Fruit fly (Drosophila melanogaster): ENCODE results near the gene CG2202.

CG2202 gene

DNA sequence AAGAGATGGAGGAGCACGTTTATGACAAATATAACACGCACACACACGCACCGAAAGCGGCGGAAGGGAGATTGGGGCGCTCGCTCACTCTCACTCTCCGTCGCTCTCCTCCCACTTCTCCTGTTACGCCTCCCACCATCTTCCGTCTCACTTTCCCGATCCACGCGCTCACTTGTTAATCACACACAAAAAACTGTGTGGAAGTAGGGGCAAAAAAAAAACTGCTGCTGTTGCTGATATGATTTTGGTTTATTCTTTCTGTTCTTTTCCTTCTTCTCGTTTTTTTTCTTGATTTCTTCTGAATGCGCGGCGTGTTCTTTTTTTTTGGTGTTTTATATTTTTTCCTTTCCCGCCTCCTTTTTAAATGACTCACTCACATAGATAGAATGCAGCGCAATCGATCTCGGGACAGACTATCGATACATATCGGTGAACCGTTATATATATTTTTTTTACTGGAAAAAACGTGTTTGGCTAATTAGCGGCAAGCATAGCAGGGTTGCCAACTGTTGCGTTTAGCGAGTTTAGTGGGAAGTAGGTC is 42.8 kb upstream of the CG2202 start (continued):
- no peak for TF ChIP-seq Sox100B (GFP tag; optimal IDR thresholded peaks at IDR 0.05)
- no peak for TF ChIP-seq tna (GFP tag; IDR thresholded peaks at IDR 0.05; ENCODE audit: partially characterized antibody)
- no peak for TF ChIP-seq hth (optimal IDR thresholded peaks at IDR 0.05)
- no peak for TF ChIP-seq CG12155 (GFP tag; optimal IDR thresholded peaks at IDR 0.05)
- TF ChIP-seq CG6791 (GFP tag; IDR thresholded peaks at IDR 0.05; ENCODE audit: partially characterized antibody), result peak; percentile 65; the same call in 1 of the 3 replicates
- no peak for TF ChIP-seq Hr78 (GFP tag; optimal IDR thresholded peaks at IDR 0.05)
- peak in 1 of 2 experiments; percentile 82 for TF ChIP-seq bsh (GFP tag; optimal IDR thresholded peaks at IDR 0.05)
- TF ChIP-seq CG14050 (GFP tag; IDR thresholded peaks at IDR 0.05), result no peak
- TF ChIP-seq Eip74EF (GFP tag; optimal IDR thresholded peaks at IDR 0.05), result no peak
- TF ChIP-seq CG1792 (GFP tag; optimal IDR thresholded peaks at IDR 0.05), result peak; percentile 32
- peak; percentile 59; the same call in 1 of the 2 replicates for TF ChIP-seq CG13287 (GFP tag; IDR thresholded peaks at IDR 0.05; ENCODE audit: partially characterized antibody)
- no peak for TF ChIP-seq grau (tag; optimal IDR thresholded peaks at IDR 0.05)
- no peak for TF ChIP-seq Chrac-16 (GFP tag; optimal IDR thresholded peaks at IDR 0.05)
- TF ChIP-seq CG32767 (GFP tag; IDR thresholded peaks at IDR 0.05), result no peak
- TF ChIP-seq klu (GFP tag; IDR thresholded peaks at IDR 0.05), result no peak
- TF ChIP-seq CG8944 (GFP tag; optimal IDR thresholded peaks at IDR 0.05), result no peak
- no peak for TF ChIP-seq CG13775 (GFP tag; optimal IDR thresholded peaks at IDR 0.05)
- no peak for TF ChIP-seq emc (GFP tag; optimal IDR thresholded peaks at IDR 0.05)
- no peak for TF ChIP-seq da (GFP tag; optimal IDR thresholded peaks at IDR 0.05)
- peak; percentile 66 to 82 for TF ChIP-seq Trl (optimal IDR thresholded peaks at IDR 0.05)
- no peak for TF ChIP-seq Trl (GFP tag; optimal IDR thresholded peaks at IDR 0.05)
- no peak for TF ChIP-seq CG18476 (GFP tag; optimal IDR thresholded peaks at IDR 0.05)
- TF ChIP-seq CG3407 (GFP tag; optimal IDR thresholded peaks at IDR 0.05), result no peak
- no peak for TF ChIP-seq CG6654 (GFP tag; optimal IDR thresholded peaks at IDR 0.05)
- TF ChIP-seq Ada2b (GFP tag; IDR thresholded peaks at IDR 0.05), result no peak
- TF ChIP-seq CG4707 (GFP tag; optimal IDR thresholded peaks at IDR 0.05), result no peak
- TF ChIP-seq ham (GFP tag; IDR thresholded peaks at IDR 0.05), result no peak
- no peak for TF ChIP-seq Dip2 (GFP tag; IDR thresholded peaks at IDR 0.05)
- peak; percentile 13 for TF ChIP-seq yki (optimal IDR thresholded peaks at IDR 0.05)
- TF ChIP-seq CG17568 (GFP tag; optimal IDR thresholded peaks at IDR 0.05), result no peak
- TF ChIP-seq CG15696 (tag; optimal IDR thresholded peaks at IDR 0.05), result no peak
- TF ChIP-seq CG11398 (GFP tag; optimal IDR thresholded peaks at IDR 0.05), result no peak
- TF ChIP-seq ac (GFP tag; optimal IDR thresholded peaks at IDR 0.05), result no peak
- TF ChIP-seq unc-4 (GFP tag; IDR thresholded peaks at IDR 0.05; ENCODE audit: partially characterized antibody), result 0 out of 2 replicates have a peak, but pooled peaks have one; percentile 37
- TF ChIP-seq CG15011 (GFP tag; optimal IDR thresholded peaks at IDR 0.05), result no peak
- no peak for TF ChIP-seq Rx (GFP tag; IDR thresholded peaks at IDR 0.05)
- no peak for TF ChIP-seq zfh2 (GFP tag; optimal IDR thresholded peaks at IDR 0.05)
- no peak for TF ChIP-seq tup (GFP tag; optimal IDR thresholded peaks at IDR 0.05)
- TF ChIP-seq H2.0 (GFP tag; IDR thresholded peaks at IDR 0.05), result no peak
- peak; percentile 97 for TF ChIP-seq sqz (GFP tag; optimal IDR thresholded peaks at IDR 0.05)
- no peak for TF ChIP-seq CG10209 (GFP tag; optimal IDR thresholded peaks at IDR 0.05)
- TF ChIP-seq CG17186 (GFP tag; optimal IDR thresholded peaks at IDR 0.05), result no peak
- TF ChIP-seq PHDP (tag; optimal IDR thresholded peaks at IDR 0.05), result no peak
- no peak for TF ChIP-seq odd (GFP tag; optimal IDR thresholded peaks at IDR 0.05)
- peak; percentile 25 for TF ChIP-seq pros (GFP tag; optimal IDR thresholded peaks at IDR 0.05)
- TF ChIP-seq Hey (tag; optimal IDR thresholded peaks at IDR 0.05), result no peak
- no peak for TF ChIP-seq trh (GFP tag; optimal IDR thresholded peaks at IDR 0.05)
- peak; percentile 12 for TF ChIP-seq stwl (tag; optimal IDR thresholded peaks at IDR 0.05)
- TF ChIP-seq Bgb (GFP tag; IDR thresholded peaks at IDR 0.05; ENCODE audit: partially characterized antibody), result no peak
- no peak for TF ChIP-seq CG10654 (GFP tag; optimal IDR thresholded peaks at IDR 0.05)
- no peak for TF ChIP-seq bowl (GFP tag; IDR thresholded peaks at IDR 0.05)
